Worm (Caenorhabditis elegans) whole organism, L3 larva: ENCODE measurements around the gene exo-1.

ENCODE experiments used
- ama-1 ChIP-seq: fragments of 150-350 bp; optimal IDR thresholded peaks from 2 replicates; lab custom pipeline; 2018
- egl-27 ChIP-seq: sonication (generic microtip); optimal IDR thresholded peaks from 4 replicates; lab custom pipeline; 2017; ENCODE audit warnings: missing biosample characterization, missing genetic modification reagents, missing genetic modification characterization
- fos-1 ChIP-seq: fragments of 150-350 bp; optimal IDR thresholded peaks from 2 replicates; lab custom pipeline; 2014; ENCODE audit warnings: missing biosample characterization, missing genetic modification characterization
- pqm-1 ChIP-seq: fragments of 150-350 bp; optimal IDR thresholded peaks from 2 replicates; lab custom pipeline; 2017; ENCODE audit warnings: missing biosample characterization, missing genetic modification characterization, inconsistent platforms
- tbx-2 ChIP-seq: sonication (generic microtip); optimal IDR thresholded peaks from 2 replicates; lab custom pipeline; 2016; ENCODE audit warnings: mild to moderate bottlenecking, missing genetic modification characterization, missing compliant biosample characterization
- ztf-11 ChIP-seq: fragments of 150-350 bp; optimal IDR thresholded peaks from 2 replicates; lab custom pipeline; 2014; ENCODE audit warnings: missing biosample characterization, missing genetic modification characterization

- TF ChIP-seq fos-1 (tag; lab: Kevin White, UChicago) (peak; percentile 65), ama-1 (peak; percentile 93), ztf-11 (tag; lab: Kevin White, UChicago) (no peak), tbx-2 (tag; lab: Kevin White, UChicago) (peak; percentile 62), pqm-1 (tag; lab: Kevin White, UChicago) (peak; percentile 57), egl-27 (peak; percentile 78)
These were observed 39.9 kb downstream of the exo-1 start, which contains the start of gene ant-1.1 for ce11 chrIII:13462965-13463783.
